Fruit fly (Drosophila melanogaster): ENCODE results near the gene CG17075.
A peak's percentile ranks its signal among the peaks of the same experiment; 100 is the strongest.

CG17075 gene

DNA sequence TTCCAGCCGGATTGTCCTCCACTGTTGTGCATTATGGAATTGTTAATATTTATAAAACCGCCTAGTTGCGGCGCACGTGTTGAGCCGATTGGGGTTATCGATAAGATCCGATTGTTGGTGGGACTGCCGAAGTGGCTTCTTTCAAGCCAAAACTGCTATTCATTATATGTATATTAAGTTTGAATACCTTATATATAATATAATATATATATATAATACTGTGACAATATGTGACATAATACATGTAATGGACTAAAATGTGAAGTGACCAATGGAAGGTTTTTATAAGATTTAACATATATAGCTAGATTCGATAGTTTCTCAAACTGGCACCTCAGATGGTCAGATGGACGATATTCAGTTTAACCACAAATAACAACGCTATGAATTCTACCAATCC is 6.3 kb upstream of the CG17075 start, which contains the start of the genes mbm and CG11555 (continued):
- TF ChIP-seq CG7839 (tag; optimal IDR thresholded peaks at IDR 0.05): no peak
- peak; percentile 73 for TF ChIP-seq CG13287 (GFP tag; IDR thresholded peaks at IDR 0.05; ENCODE audit: partially characterized antibody)
- TF ChIP-seq CG17359 (tag; optimal IDR thresholded peaks at IDR 0.05): peak; percentile 31
- no peak for TF ChIP-seq cas (GFP tag; IDR thresholded peaks at IDR 0.05)
- no peak for TF ChIP-seq CG42726 (GFP tag; IDR thresholded peaks at IDR 0.05; ENCODE audit: partially characterized antibody)
- TF ChIP-seq Ets97D (GFP tag; optimal IDR thresholded peaks at IDR 0.05): no peak
- TF ChIP-seq stwl (tag; optimal IDR thresholded peaks at IDR 0.05): peak; percentile 8
- TF ChIP-seq jigr1 (GFP tag; IDR thresholded peaks at IDR 0.05): no peak
- no peak for TF ChIP-seq zfh1 (GFP tag; IDR thresholded peaks at IDR 0.05)
- TF ChIP-seq Sry-β (GFP tag; optimal IDR thresholded peaks at IDR 0.05): peak; percentile 98
- peak; percentile 34 for TF ChIP-seq pzg (GFP tag; optimal IDR thresholded peaks at IDR 0.05)
- TF ChIP-seq gfzf (GFP tag; optimal IDR thresholded peaks at IDR 0.05): no peak
- TF ChIP-seq fu2 (GFP tag; optimal IDR thresholded peaks at IDR 0.05): no peak
- TF ChIP-seq ssp (GFP tag; IDR thresholded peaks at IDR 0.05): peak; percentile 9; the same call in 1 of the 2 replicates
- no peak for TF ChIP-seq Mes4 (GFP tag; optimal IDR thresholded peaks at IDR 0.05)
- TF ChIP-seq CG8765 (GFP tag; IDR thresholded peaks at IDR 0.05): no peak
- no peak for TF ChIP-seq CG1792 (GFP tag; optimal IDR thresholded peaks at IDR 0.05)
- no peak for TF ChIP-seq kay (GFP tag; optimal IDR thresholded peaks at IDR 0.05)
- peak; percentile 74; the same call in 1 of the 2 replicates for TF ChIP-seq MBD-R2 (GFP tag; IDR thresholded peaks at IDR 0.05)

- TF ChIP-seq dmrt11E (tag; optimal IDR thresholded peaks at IDR 0.05): no peak
- TF ChIP-seq CG11504 (tag; optimal IDR thresholded peaks at IDR 0.05): peak; percentile 20
- no peak for TF ChIP-seq CG11093 (GFP tag; IDR thresholded peaks at IDR 0.05)
- no peak for TF ChIP-seq ewg (GFP tag; optimal IDR thresholded peaks at IDR 0.05)
- TF ChIP-seq CG13894 (tag; optimal IDR thresholded peaks at IDR 0.05): peak; percentile 41
- peak; percentile 59; the same call in 2 of the 3 replicates for TF ChIP-seq hb (GFP tag; IDR thresholded peaks at IDR 0.05; ENCODE audit: partially characterized antibody)
- no peak for TF ChIP-seq bigmax (GFP tag; optimal IDR thresholded peaks at IDR 0.05)
- TF ChIP-seq mirr (GFP tag; optimal IDR thresholded peaks at IDR 0.05): no peak
- no peak for TF ChIP-seq repo (GFP tag; optimal IDR thresholded peaks at IDR 0.05)
- peak; percentile 3 for TF ChIP-seq gfzf (GFP tag; optimal IDR thresholded peaks at IDR 0.05)
- peak; percentile 50 for TF ChIP-seq Ets97D (GFP tag; optimal IDR thresholded peaks at IDR 0.05)
- TF ChIP-seq CG30020 (tag; optimal IDR thresholded peaks at IDR 0.05): peak; percentile 20
- no peak for TF ChIP-seq nau (GFP tag; optimal IDR thresholded peaks at IDR 0.05)
- no peak for TF ChIP-seq Poxn (GFP tag; IDR thresholded peaks at IDR 0.05)
- no peak for TF ChIP-seq CG12299 (tag; optimal IDR thresholded peaks at IDR 0.05)
- TF ChIP-seq CG9797 (GFP tag; optimal IDR thresholded peaks at IDR 0.05): peak; percentile 13
- peak; percentile 76 for TF ChIP-seq HLH4C (GFP tag; IDR thresholded peaks at IDR 0.05; ENCODE audit: partially characterized antibody)
- TF ChIP-seq CG3163 (GFP tag; optimal IDR thresholded peaks at IDR 0.05): no peak
- no peak for TF ChIP-seq CG10274 (GFP tag; optimal IDR thresholded peaks at IDR 0.05)
- TF ChIP-seq Lim3 (GFP tag; IDR thresholded peaks at IDR 0.05): no peak
- TF ChIP-seq bsh (GFP tag; optimal IDR thresholded peaks at IDR 0.05): no peak
- TF ChIP-seq HmgZ (tag; optimal IDR thresholded peaks at IDR 0.05): peak; percentile 48
- TF ChIP-seq Med (GFP tag): peak; percentile 73
- peak; percentile 38 for TF ChIP-seq sens (GFP tag)
- no peak for TF ChIP-seq sima (GFP tag; optimal IDR thresholded peaks at IDR 0.05)
- no peak for TF ChIP-seq bowl (GFP tag; IDR thresholded peaks at IDR 0.05)
- no peak for TF ChIP-seq CG14014 (GFP tag; IDR thresholded peaks at IDR 0.05)
- TF ChIP-seq CTCF (GFP tag; optimal IDR thresholded peaks at IDR 0.05): peak; percentile 7
- TF ChIP-seq nerfin-2 (GFP tag; IDR thresholded peaks at IDR 0.05; ENCODE audit: partially characterized antibody): peak; percentile 65; the same call in 1 of the 2 replicates
- TF ChIP-seq CG7928 (GFP tag; optimal IDR thresholded peaks at IDR 0.05): peak; percentile 97
- no peak for TF ChIP-seq D19A (tag; optimal IDR thresholded peaks at IDR 0.05)
- no peak for TF ChIP-seq ems (GFP tag; optimal IDR thresholded peaks at IDR 0.05)
- no peak for TF ChIP-seq ci (GFP tag; IDR thresholded peaks at IDR 0.05)
- peak; percentile 86 for TF ChIP-seq CG13287 (GFP tag; IDR thresholded peaks at IDR 0.05; ENCODE audit: partially characterized antibody)
- no peak for TF ChIP-seq kay (GFP tag; optimal IDR thresholded peaks at IDR 0.05)
Observed at dm6 chr2L:271553-271952, 4.2 kb upstream of the CG17075 start, which contains the start of gene Dus1. Gene Dus1 (minus strand): TSS chr2L:271744.
